Worm (Caenorhabditis elegans) whole organism, mixed stage, embryonic: ENCODE measurements around the gene F58A4.6.

Source experiments
- M03D4.4 ChIP-seq: sonication (generic microtip); optimal IDR thresholded peaks from 2 replicates; lab custom pipeline; 2017; ENCODE audit warnings: mild to moderate bottlenecking, missing genetic modification characterization, missing compliant biosample characterization
- bed-3 ChIP-seq: fragments of 200-800 bp; sonication (Bioruptor generic); optimal IDR thresholded peaks from 3 replicates; lab custom pipeline; 2018; ENCODE audit warnings: mild to moderate bottlenecking, missing genetic modification characterization, moderate library complexity, missing compliant biosample characterization
- blmp-1 ChIP-seq: fragments of 150-350 bp; optimal IDR thresholded peaks from 2 replicates; lab custom pipeline; 2014; ENCODE audit warnings: missing biosample characterization, missing genetic modification characterization
- ceh-43 ChIP-seq: fragments of 200-800 bp; sonication (Bioruptor generic); optimal IDR thresholded peaks from 2 replicates; lab custom pipeline; 2018; ENCODE audit warnings: mild to moderate bottlenecking, missing genetic modification characterization, moderate library complexity, missing compliant biosample characterization
- ces-1 ChIP-seq: fragments of 150-350 bp; optimal IDR thresholded peaks from 2 replicates; lab custom pipeline; 2014; ENCODE audit warnings: missing biosample characterization, missing genetic modification reagents, missing genetic modification characterization
- elt-1 ChIP-seq: sonication (generic microtip); optimal IDR thresholded peaks from 2 replicates; lab custom pipeline; 2017; ENCODE audit warnings: missing genetic modification characterization, mild to moderate bottlenecking, missing compliant biosample characterization, antibody characterized with exemption, moderate library complexity, borderline replicate concordance; ENCODE audit not compliant: insufficient read depth
- elt-3 ChIP-seq: fragments of 150-350 bp; optimal IDR thresholded peaks from 2 replicates; lab custom pipeline; 2014; ENCODE audit warnings: missing biosample characterization, missing genetic modification characterization
- ham-2 ChIP-seq: fragments of 200-800 bp; sonication (Bioruptor generic); optimal IDR thresholded peaks from 2 replicates; lab custom pipeline; 2018; ENCODE audit warnings: mild to moderate bottlenecking, missing genetic modification characterization, missing compliant biosample characterization
- hlh-1 ChIP-seq: fragments of 150-350 bp; optimal IDR thresholded peaks from 2 replicates; lab custom pipeline; 2014; ENCODE audit warnings: missing biosample characterization, missing genetic modification reagents, missing genetic modification characterization
- lin-13 ChIP-seq: fragments of 150-350 bp; optimal IDR thresholded peaks from 2 replicates; lab custom pipeline; 2014; ENCODE audit warnings: missing biosample characterization, missing genetic modification characterization
- lin-32 ChIP-seq: fragments of 200-800 bp; sonication (Bioruptor generic); optimal IDR thresholded peaks from 2 replicates; lab custom pipeline; 2018; ENCODE audit warnings: mild to moderate bottlenecking, missing genetic modification characterization, missing compliant biosample characterization
- lsy-2 ChIP-seq: fragments of 150-350 bp; optimal IDR thresholded peaks from 2 replicates; lab custom pipeline; 2014; ENCODE audit warnings: missing biosample characterization, missing genetic modification characterization
- mep-1 ChIP-seq: fragments of 150-350 bp; optimal IDR thresholded peaks from 2 replicates; lab custom pipeline; 2017; ENCODE audit warnings: missing biosample characterization, missing genetic modification reagents, missing genetic modification characterization, inconsistent platforms
- nhr-2 ChIP-seq: fragments of 150-350 bp; optimal IDR thresholded peaks from 2 replicates; lab custom pipeline; 2014; ENCODE audit warnings: missing biosample characterization, missing genetic modification characterization
- nhr-237 ChIP-seq: fragments of 150-350 bp; optimal IDR thresholded peaks from 2 replicates; lab custom pipeline; 2014; ENCODE audit warnings: missing biosample characterization, missing genetic modification characterization
- nhr-28 ChIP-seq: fragments of 150-350 bp; optimal IDR thresholded peaks from 2 replicates; lab custom pipeline; 2014; ENCODE audit warnings: missing biosample characterization, missing genetic modification characterization
- nhr-76 ChIP-seq: sonication (generic microtip); optimal IDR thresholded peaks from 2 replicates; lab custom pipeline; 2017; ENCODE audit warnings: missing biosample characterization, missing genetic modification characterization
- pha-4 ChIP-seq: fragments of 150-350 bp; optimal IDR thresholded peaks from 2 replicates; lab custom pipeline; 2018; ENCODE audit warnings: missing biosample characterization, missing genetic modification reagents, missing genetic modification characterization
- tbx-8 ChIP-seq: fragments of 200-800 bp; sonication (Bioruptor generic); optimal IDR thresholded peaks from 2 replicates; lab custom pipeline; 2018; ENCODE audit warnings: mild to moderate bottlenecking, missing genetic modification characterization, moderate library complexity, missing compliant biosample characterization
- unc-120 ChIP-seq: sonication (generic microtip); optimal IDR thresholded peaks from 2 replicates; lab custom pipeline; 2017; ENCODE audit warnings: missing genetic modification characterization, missing compliant biosample characterization; ENCODE audit not compliant: poor library complexity, severe bottlenecking
- unc-39 ChIP-seq: fragments of 150-350 bp; optimal IDR thresholded peaks from 2 replicates; lab custom pipeline; 2014; ENCODE audit warnings: missing biosample characterization, missing genetic modification characterization

F58A4.6 gene

ce11 chrIII:9662266-9662959 lies 48.1 kb downstream of the F58A4.6 start:
- no peak for TF ChIP-seq lsy-2
- peak; percentile 42 for TF ChIP-seq hlh-1 (tag; lab: Kevin White, UChicago)
- peak; percentile 35 for TF ChIP-seq unc-120 (tag; lab: Kevin White, UChicago)

DNA sequence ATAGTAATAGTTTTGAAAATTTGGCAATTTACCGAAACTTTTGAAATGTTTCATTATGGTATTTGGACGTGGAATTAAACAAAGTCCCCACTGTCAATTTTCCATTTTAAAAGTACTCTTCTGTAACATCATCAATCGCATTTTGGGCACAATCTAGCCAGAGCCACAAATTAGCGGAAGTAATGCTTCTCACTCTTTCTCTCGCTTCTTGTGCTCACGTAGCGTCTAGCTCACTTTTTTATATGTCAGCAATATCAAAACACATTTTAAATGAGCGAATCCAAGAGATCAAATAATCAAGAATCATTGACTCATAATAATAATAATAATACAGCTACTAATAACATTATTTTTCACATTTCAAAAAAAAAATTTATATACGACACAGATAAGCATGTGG lies 49.7 kb downstream of the F58A4.6 start:
- TF ChIP-seq nhr-2 (tag; lab: Kevin White, UChicago) (no peak), elt-3 (tag; lab: Kevin White, UChicago) (no peak), ceh-43 (GFP tag; lab: Kevin White, UChicago) (no peak), lin-13 (no peak), nhr-76 (tag; lab: Kevin White, UChicago) (no peak), ces-1 (GFP tag; lab: Kevin White, UChicago) (no peak), pha-4 (tag; lab: Kevin White, UChicago) (no peak), unc-39 (tag; lab: Kevin White, UChicago) (no peak), bed-3 (no peak), nhr-237 (tag; lab: Kevin White, UChicago) (no peak), hlh-1 (tag; lab: Kevin White, UChicago) (no peak), blmp-1 (no peak), M03D4.4 (no peak), ham-2 (GFP tag; lab: Kevin White, UChicago) (no peak), elt-1 (tag; lab: Kevin White, UChicago) (no peak), lin-32 (GFP tag; lab: Kevin White, UChicago) (no peak), unc-120 (tag; lab: Kevin White, UChicago) (no peak)
- TF ChIP-seq, all 35 proteins: peak for 0

ce11 chrIII:9664484-9665221 lies 50.4 kb downstream of the F58A4.6 start:
- TF ChIP-seq unc-120 (tag; lab: Kevin White, UChicago) (no peak), tbx-8 (GFP tag; lab: Kevin White, UChicago) (no peak), mep-1 (tag; lab: Kevin White, UChicago) (no peak), pha-4 (tag; lab: Kevin White, UChicago) (peak; percentile 51), elt-1 (tag; lab: Kevin White, UChicago) (no peak), ces-1 (GFP tag; lab: Kevin White, UChicago) (peak; percentile 30), nhr-28 (tag; lab: Kevin White, UChicago) (no peak)
